Worm (Caenorhabditis elegans) whole organism, dauer: Measurements from ENCODE around the gene crb-3.

Experiments used
- unc-62 ChIP-seq: sonication (generic microtip); optimal IDR thresholded peaks from 2 replicates; lab custom pipeline; 2017; ENCODE audit warnings: missing biosample characterization, missing genetic modification reagents, missing genetic modification characterization

The crb-3 gene

ce11 chrX:9237708-9238107 lies 34.1 kb downstream of the crb-3 start:
- TF ChIP-seq unc-62 (GFP tag; lab: Kevin White, UChicago), result no peak

DNA sequence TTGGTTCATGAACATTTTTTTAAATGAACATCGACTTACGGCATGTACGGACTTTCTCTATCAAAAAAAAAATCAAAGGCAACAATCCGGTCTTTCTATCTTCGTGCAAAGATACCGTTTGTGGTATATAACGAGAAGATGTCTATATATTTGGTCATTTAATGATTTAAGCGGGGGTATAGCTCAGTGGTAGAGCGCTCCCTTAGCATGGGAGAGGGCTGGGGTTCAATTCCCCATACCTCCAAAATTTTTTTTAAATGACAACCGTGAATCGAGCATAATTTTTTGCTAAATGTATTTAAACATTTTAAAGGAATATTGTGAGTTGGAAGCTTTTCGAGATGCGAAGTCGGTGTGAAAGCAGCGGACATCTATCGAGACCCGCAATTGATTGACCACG lies 35.1 kb downstream of the crb-3 start:
- no peak for TF ChIP-seq unc-62 (GFP tag; lab: Kevin White, UChicago)

DNA sequence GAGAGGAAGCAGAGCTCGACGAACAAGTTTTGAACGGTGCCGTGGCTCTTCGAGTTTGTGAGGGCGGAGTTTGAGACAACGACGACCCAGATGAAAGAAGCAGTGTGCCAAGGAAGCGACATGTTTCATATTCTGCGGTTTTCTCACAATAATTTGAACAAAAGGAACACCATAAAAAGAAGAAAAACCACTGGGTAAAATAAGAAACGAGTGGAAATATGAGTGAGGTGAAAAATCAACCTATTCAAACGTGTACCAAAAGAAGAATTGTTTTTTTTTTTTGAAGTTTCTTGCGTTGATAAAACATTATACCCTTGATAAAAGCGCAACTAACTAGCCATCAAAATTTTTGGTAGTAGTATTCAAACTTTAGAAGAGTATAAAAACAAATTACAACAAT lies 38.6 kb downstream of the crb-3 start, which contains the start of gene lgc-4:
Gene lgc-4, minus strand, starts transcription at position 101 of the 400 bp plus-strand sequence.
- no peak for TF ChIP-seq unc-62 (GFP tag; lab: Kevin White, UChicago)

ce11 chrX:9243257-9243656 lies 39.7 kb downstream of the crb-3 start, which contains the start of gene gpa-12:
Gene gpa-12, plus strand, starts transcription at chrX:9243557.
- no peak for TF ChIP-seq unc-62 (GFP tag; lab: Kevin White, UChicago)

- no peak for TF ChIP-seq unc-62 (GFP tag; lab: Kevin White, UChicago)
Measured at ce11 chrX:9246625-9247024, 43.1 kb downstream of the crb-3 start.

ce11 chrX:9248083-9248805 lies 44.7 kb downstream of the crb-3 start:
- no peak for TF ChIP-seq unc-62 (GFP tag; lab: Kevin White, UChicago)

ce11 chrX:9251488-9251887 lies 47.9 kb downstream of the crb-3 start, which contains the start of gene pes-8:
Gene pes-8, plus strand, starts transcription at chrX:9251788.
- TF ChIP-seq unc-62 (GFP tag; lab: Kevin White, UChicago), result no peak

DNA sequence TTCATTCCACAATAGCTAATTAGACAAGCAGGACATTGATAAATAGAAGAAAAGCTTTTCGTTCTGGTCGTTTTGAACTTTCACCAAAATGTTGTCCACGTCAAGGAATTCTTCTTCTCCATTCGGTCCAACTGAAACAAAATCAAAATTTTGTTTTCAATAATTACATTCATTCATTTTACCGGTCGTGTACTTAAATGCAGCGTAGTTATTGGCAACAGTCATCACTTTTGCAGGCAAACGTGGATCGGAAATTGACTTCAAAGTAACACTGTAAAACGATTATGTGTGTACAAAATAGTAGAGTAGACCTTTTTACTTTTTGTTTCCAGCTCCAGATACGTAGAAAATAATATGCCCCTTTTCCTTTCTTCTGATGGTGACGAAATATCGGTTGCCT lies 52.4 kb downstream of the crb-3 start:
- no peak for TF ChIP-seq unc-62 (GFP tag; lab: Kevin White, UChicago)

DNA sequence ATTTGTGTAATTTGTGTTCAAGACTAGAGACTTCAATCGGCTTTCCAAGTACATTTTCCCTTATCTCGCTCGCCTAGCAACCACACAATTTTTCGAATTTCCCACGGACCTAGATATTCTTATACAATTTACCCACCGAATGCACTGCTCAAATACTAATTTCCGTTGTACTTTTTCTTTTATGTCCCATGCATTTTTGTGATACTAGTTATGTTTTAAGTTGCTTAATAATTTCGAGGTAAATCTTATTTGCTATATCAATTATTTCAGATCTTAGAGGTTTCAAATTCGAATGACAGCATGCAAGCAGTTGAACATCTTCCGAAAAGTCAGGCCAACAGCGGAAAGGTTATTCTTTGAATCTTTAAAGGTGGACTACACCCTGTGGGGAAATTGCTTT lies 56.0 kb downstream of the crb-3 start, which contains the start of gene F18G5.1:
Gene F18G5.1, plus strand, starts transcription at position 301 of the 400 bp plus-strand sequence.
- no peak for TF ChIP-seq unc-62 (GFP tag; lab: Kevin White, UChicago)

DNA sequence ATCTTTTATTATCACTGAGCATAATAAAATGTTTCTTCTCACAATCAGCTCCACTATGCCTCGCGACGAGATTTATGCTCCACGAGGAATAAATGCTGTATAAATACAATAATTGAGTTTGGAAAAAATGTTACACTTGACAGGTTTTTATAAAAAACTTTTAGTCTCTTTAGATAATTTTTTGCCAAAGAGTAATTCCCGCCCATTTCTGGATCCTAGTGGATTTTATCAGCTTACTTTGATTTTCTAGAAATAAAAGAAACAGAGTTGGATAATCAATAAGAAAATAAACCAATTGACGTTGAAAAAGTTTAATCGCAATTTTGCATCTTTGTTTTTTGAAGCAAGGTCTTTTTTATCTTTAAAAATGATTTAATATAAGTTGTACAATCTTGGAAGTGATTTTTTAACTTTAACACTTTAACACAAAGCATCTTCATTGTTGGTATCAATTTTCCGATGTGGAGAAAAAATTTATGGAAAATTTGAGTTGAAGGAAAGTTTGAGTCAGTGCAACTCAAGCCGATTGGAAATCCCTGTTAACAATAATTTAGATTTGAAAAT lies 58.1 kb downstream of the crb-3 start:
- TF ChIP-seq unc-62 (GFP tag; lab: Kevin White, UChicago), result no peak
